Worm (Caenorhabditis elegans) whole organism, L2 larva: ENCODE data around the gene str-116.

Experiments
- Y55F3AM.14 ChIP-seq: fragments of 200-800 bp; sonication (Bioruptor generic); optimal IDR thresholded peaks from 2 replicates; lab custom pipeline; 2018; ENCODE audit warnings: mild to moderate bottlenecking, missing genetic modification characterization, missing compliant biosample characterization
- aly-2 ChIP-seq: fragments of 150-350 bp; optimal IDR thresholded peaks from 2 replicates; lab custom pipeline; 2014; ENCODE audit warnings: missing biosample characterization, missing genetic modification characterization
- ama-1 ChIP-seq: fragments of 150-350 bp; optimal IDR thresholded peaks from 2 replicates; lab custom pipeline; 2018; ENCODE audit warnings: inconsistent platforms
- ceh-16 ChIP-seq: fragments of 150-350 bp; optimal IDR thresholded peaks from 2 replicates; lab custom pipeline; 2014; ENCODE audit warnings: missing biosample characterization, missing genetic modification characterization
- egl-27 ChIP-seq: sonication (generic microtip); optimal IDR thresholded peaks from 3 replicates; lab custom pipeline; 2017; ENCODE audit warnings: missing biosample characterization, missing genetic modification reagents, missing genetic modification characterization
- lin-39 ChIP-seq: fragments of 150-350 bp; optimal IDR thresholded peaks from 2 replicates; lab custom pipeline; 2014; ENCODE audit warnings: missing biosample characterization, missing genetic modification reagents, missing genetic modification characterization
- mab-5 ChIP-seq: fragments of 150-350 bp; optimal IDR thresholded peaks from 2 replicates; lab custom pipeline; 2014; ENCODE audit warnings: missing biosample characterization, missing genetic modification characterization
- nhr-11 ChIP-seq: fragments of 150-350 bp; optimal IDR thresholded peaks from 2 replicates; lab custom pipeline; 2014; ENCODE audit warnings: missing biosample characterization, missing genetic modification characterization
- nhr-129 ChIP-seq: fragments of 150-350 bp; optimal IDR thresholded peaks from 2 replicates; lab custom pipeline; 2014; ENCODE audit warnings: missing biosample characterization, missing genetic modification characterization
- nhr-25 ChIP-seq: fragments of 150-350 bp; sonication (generic microtip); optimal IDR thresholded peaks from 3 replicates; lab custom pipeline; 2014; ENCODE audit warnings: missing biosample characterization, missing genetic modification characterization
- sem-4 ChIP-seq: fragments of 150-350 bp; optimal IDR thresholded peaks from 2 replicates; lab custom pipeline; 2014; ENCODE audit warnings: missing biosample characterization, missing genetic modification reagents, missing genetic modification characterization
- skn-1 ChIP-seq: sonication (generic microtip); optimal IDR thresholded peaks from 2 replicates; lab custom pipeline; 2017; ENCODE audit warnings: missing biosample characterization, missing genetic modification characterization
- unc-62 ChIP-seq: fragments of 150-350 bp; optimal IDR thresholded peaks from 2 replicates; lab custom pipeline; 2014; ENCODE audit warnings: missing biosample characterization, missing genetic modification reagents, missing genetic modification characterization

DNA sequence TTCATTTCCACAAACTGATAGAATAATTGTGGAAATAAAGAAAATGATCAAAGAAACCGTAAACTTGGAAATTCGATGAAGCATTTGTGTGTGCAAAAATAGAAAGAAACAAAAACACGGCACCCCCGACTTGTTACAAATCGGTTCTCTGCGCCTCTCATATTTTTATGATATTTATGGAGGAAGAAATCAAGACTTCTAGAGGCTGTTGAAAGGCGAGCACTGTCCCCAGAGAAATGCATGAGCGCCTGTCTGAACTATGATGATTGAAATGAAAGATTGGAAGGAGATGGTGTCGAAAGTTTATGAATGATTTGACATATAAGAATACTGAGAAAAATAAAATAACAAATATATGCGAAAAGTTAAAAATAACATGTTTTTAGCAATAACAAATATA, 7.9 kb upstream of the str-116 start, which contains the start of gene lgc-36:
- TF ChIP-seq sem-4 (tag; lab: Kevin White, UChicago) (no peak), egl-27 (no peak), aly-2 (tag; lab: Kevin White, UChicago) (no peak), Y55F3AM.14 (no peak), nhr-11 (tag; lab: Kevin White, UChicago) (no peak), lin-39 (tag; lab: Kevin White, UChicago) (no peak), ama-1 (no peak), nhr-129 (tag; lab: Kevin White, UChicago) (no peak), ceh-16 (tag; lab: Kevin White, UChicago) (no peak), skn-1 (tag; lab: Kevin White, UChicago) (no peak), mab-5 (tag; lab: Kevin White, UChicago) (no peak), nhr-25 (tag; lab: Kevin White, UChicago) (no peak), unc-62 (no peak)
